Fruit fly (Drosophila melanogaster) Kc167 (cell line): Measurements from ENCODE around the gene gb.

Experiments
- Myc ChIP-seq: fragments of >200 bp; optimal IDR thresholded peaks from 2 replicates; lab custom pipeline; 2017; ENCODE audit warnings: missing external identifiers
- Sin3A ChIP-seq: fragments of >200 bp; optimal IDR thresholded peaks from 2 replicates; lab custom pipeline; 2018; ENCODE audit warnings: missing external identifiers
- h ChIP-seq: fragments of >200 bp; optimal IDR thresholded peaks from 3 replicates; lab custom pipeline; 2018; ENCODE audit warnings: missing external identifiers
- psq ChIP-seq: fragments of >200 bp; optimal IDR thresholded peaks from 2 replicates; lab custom pipeline; 2017; ENCODE audit warnings: missing external identifiers
- ttk ChIP-seq: sonication (Bioruptor generic); optimal IDR thresholded peaks from 2 replicates; lab custom pipeline; 2017; ENCODE audit warnings: missing external identifiers

DNA sequence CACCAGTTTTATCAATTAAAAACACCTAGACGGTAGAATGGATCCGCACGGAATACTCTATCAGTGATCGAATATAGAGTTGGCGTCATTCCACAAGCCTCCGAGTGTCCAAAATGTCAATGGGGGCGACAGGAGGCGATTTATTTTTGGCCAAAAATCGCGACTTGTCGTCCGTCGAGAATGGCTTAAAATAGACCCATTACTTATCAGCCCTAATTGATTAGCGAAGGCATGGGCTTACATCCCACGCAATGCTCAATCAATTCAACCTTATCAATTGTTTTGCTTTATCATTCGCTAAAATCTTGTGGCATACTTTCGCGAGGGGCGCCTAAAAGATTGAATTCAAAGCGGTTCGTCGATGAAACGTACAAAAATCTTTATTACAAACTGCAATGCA lies 4.0 kb downstream of the gb start:
- no peak for TF ChIP-seq Sin3A (lab: Kevin White, UChicago)
- TF ChIP-seq psq (lab: Kevin White, UChicago): no peak
- no peak for TF ChIP-seq h (lab: Kevin White, UChicago)
- no peak for TF ChIP-seq ttk (lab: Kevin White, UChicago)
- no peak for TF ChIP-seq Myc
